Fruit fly (Drosophila melanogaster) whole organism, embryonic: ENCODE results near the gene Rab9Fb.

Experiments
- Awh ChIP-seq: fragments of 200-800 bp; sonication (Bioruptor generic); IDR thresholded peaks from 2 replicates; pipeline ENCODE4, ENCODE4 v1.3.6; 2022; ENCODE audit warnings: missing biosample characterization, missing genetic modification characterization
- CG10147 ChIP-seq: fragments of 200-800 bp; sonication (Bioruptor generic); optimal IDR thresholded peaks from 2 replicates; lab custom pipeline; 2019; ENCODE audit warnings: missing biosample characterization, mild to moderate bottlenecking, missing genetic modification characterization, moderate library complexity
- CG10366 ChIP-seq: fragments of 200-800 bp; sonication (Bioruptor generic); IDR thresholded peaks from 2 replicates; pipeline ENCODE4 v1.3.6; 2022; ENCODE audit warnings: missing biosample characterization, missing genetic modification characterization
- CG10543 ChIP-seq: fragments of 200-800 bp; sonication (Bioruptor generic); optimal IDR thresholded peaks from 3 replicates; lab custom pipeline; 2017; ENCODE audit warnings: missing biosample characterization, mild to moderate bottlenecking, missing genetic modification characterization, moderate library complexity
- CG11456 ChIP-seq: fragments of 200-800 bp; sonication (Bioruptor generic); IDR thresholded peaks from 3 replicates; pipeline ENCODE4 v1.3.6; 2022; ENCODE audit warnings: missing biosample characterization, missing genetic modification characterization
- CG12219 ChIP-seq: fragments of 200-800 bp; sonication (Bioruptor generic); optimal IDR thresholded peaks from 3 replicates; lab custom pipeline; 2018; ENCODE audit warnings: missing biosample characterization, mild to moderate bottlenecking, missing genetic modification characterization
- CG12299 ChIP-seq: fragments of 200-800 bp; sonication (Bioruptor generic); optimal IDR thresholded peaks from 2 replicates; lab custom pipeline; 2018; ENCODE audit warnings: missing biosample characterization, mild to moderate bottlenecking, missing genetic modification characterization
- CG14710 ChIP-seq: fragments of 200-800 bp; sonication (Bioruptor generic); optimal IDR thresholded peaks from 3 replicates; lab custom pipeline; 2019; ENCODE audit warnings: missing biosample characterization, mild to moderate bottlenecking, missing genetic modification characterization, moderate library complexity
- CG1602 ChIP-seq: fragments of 200-800 bp; sonication (Bioruptor generic); optimal IDR thresholded peaks from 3 replicates; lab custom pipeline; 2016; ENCODE audit warnings: missing biosample characterization, missing genetic modification characterization
- CG1647 ChIP-seq: fragments of 200-800 bp; sonication (Bioruptor generic); optimal IDR thresholded peaks from 3 replicates; lab custom pipeline; 2016; ENCODE audit warnings: missing biosample characterization, missing genetic modification characterization
- CG18262 ChIP-seq: fragments of 200-800 bp; optimal IDR thresholded peaks from 3 replicates; lab custom pipeline; 2019; ENCODE audit warnings: missing biosample characterization, mild to moderate bottlenecking, missing genetic modification characterization, moderate library complexity
- CG18476 ChIP-seq: fragments of 200-800 bp; sonication (Bioruptor generic); optimal IDR thresholded peaks from 2 replicates; lab custom pipeline; 2016; ENCODE audit warnings: missing biosample characterization, mild to moderate bottlenecking, missing genetic modification characterization
- CG18599 ChIP-seq: fragments of 200-800 bp; sonication (Bioruptor generic); optimal IDR thresholded peaks from 3 replicates; lab custom pipeline; 2017; ENCODE audit warnings: missing biosample characterization, missing genetic modification characterization, mild to moderate bottlenecking, moderate library complexity, missing genetic modification reagents
- CG2712 ChIP-seq: fragments of 200-800 bp; optimal IDR thresholded peaks from 3 replicates; lab custom pipeline; 2019; ENCODE audit warnings: missing biosample characterization, mild to moderate bottlenecking, missing genetic modification characterization, moderate library complexity
- CG2889 ChIP-seq: fragments of 200-800 bp; sonication (Bioruptor generic); IDR thresholded peaks from 3 replicates; pipeline ENCODE4 v1.3.6; 2022; ENCODE audit warnings: missing biosample characterization, missing genetic modification characterization
- CG43689 ChIP-seq: fragments of 200-800 bp; sonication (Bioruptor generic); IDR thresholded peaks from 2 replicates; pipeline ENCODE4 v1.3.6; 2022; ENCODE audit warnings: missing biosample characterization, missing genetic modification characterization
- CG7372 ChIP-seq: fragments of 200-800 bp; sonication (Bioruptor generic); IDR thresholded peaks from 2 replicates; pipeline ENCODE4 v1.3.6; 2022; ENCODE audit warnings: missing biosample characterization, missing genetic modification characterization
- CG7745 ChIP-seq: fragments of 200-800 bp; sonication (Bioruptor generic); optimal IDR thresholded peaks from 2 replicates; lab custom pipeline; 2018; ENCODE audit warnings: missing biosample characterization, mild to moderate bottlenecking, missing genetic modification characterization, moderate library complexity
- CG7987 ChIP-seq: fragments of 200-800 bp; sonication (Bioruptor generic); optimal IDR thresholded peaks from 2 replicates; lab custom pipeline; 2018; ENCODE audit warnings: missing biosample characterization, mild to moderate bottlenecking, missing genetic modification characterization, moderate library complexity
- CG8089 ChIP-seq: fragments of 200-800 bp; sonication (Bioruptor generic); optimal IDR thresholded peaks from 3 replicates; lab custom pipeline; 2016; ENCODE audit warnings: missing biosample characterization, missing genetic modification characterization
- CG8388 ChIP-seq: fragments of 200-800 bp; sonication (Bioruptor generic); optimal IDR thresholded peaks from 2 replicates; lab custom pipeline; 2019; ENCODE audit warnings: missing biosample characterization, mild to moderate bottlenecking, missing genetic modification characterization, moderate library complexity
- CG8478 ChIP-seq: fragments of >200 bp; optimal IDR thresholded peaks from 2 replicates; lab custom pipeline; 2018
- Gug ChIP-seq: fragments of 200-800 bp; sonication (Bioruptor generic); IDR thresholded peaks from 4 replicates; pipeline ENCODE4 v1.3.6; 2022; ENCODE audit warnings: missing biosample characterization, missing genetic modification characterization
- Hmr ChIP-seq: fragments of 200-800 bp; sonication (Bioruptor generic); optimal IDR thresholded peaks from 3 replicates; lab custom pipeline; 2017; ENCODE audit warnings: mild to moderate bottlenecking, missing biosample characterization, missing genetic modification reagents, missing genetic modification characterization
- Opbp ChIP-seq: fragments of 200-800 bp; sonication (Bioruptor generic); IDR thresholded peaks from 3 replicates; pipeline ENCODE4 v1.3.6; 2022; ENCODE audit warnings: missing biosample characterization, missing genetic modification characterization; ENCODE audit not compliant: partially characterized antibody
- Scr ChIP-seq: fragments of 200-800 bp; sonication (Bioruptor generic); IDR thresholded peaks from 2 replicates; pipeline ENCODE4 v1.3.6; 2022; ENCODE audit warnings: missing biosample characterization, missing genetic modification characterization; ENCODE audit not compliant: partially characterized antibody
- ac ChIP-seq: fragments of 200-800 bp; sonication (Bioruptor generic); optimal IDR thresholded peaks from 3 replicates; lab custom pipeline; 2017; ENCODE audit warnings: missing biosample characterization, mild to moderate bottlenecking, missing genetic modification characterization
- ap ChIP-seq: fragments of 200-800 bp; sonication (Bioruptor generic); IDR thresholded peaks from 2 replicates; pipeline ENCODE4 v1.3.6; 2022; ENCODE audit warnings: missing biosample characterization, missing genetic modification characterization
- ara ChIP-seq: fragments of 200-800 bp; sonication (Bioruptor generic); IDR thresholded peaks from 2 replicates; pipeline ENCODE4 v1.3.6; 2022; ENCODE audit warnings: missing biosample characterization, missing genetic modification characterization
- cas ChIP-seq: fragments of 200-800 bp; sonication (Bioruptor generic); IDR thresholded peaks from 2 replicates; pipeline ENCODE4 v1.3.6; 2022; ENCODE audit warnings: missing biosample characterization, missing genetic modification characterization
- croc ChIP-seq: fragments of 200-800 bp; sonication (Bioruptor generic); conservative IDR thresholded peaks from 3 replicates; pipeline ENCODE4 v1.3.6; 2022; ENCODE audit warnings: missing biosample characterization, missing genetic modification characterization
- dysf ChIP-seq: fragments of 200-800 bp; sonication (Bioruptor generic); IDR thresholded peaks from 3 replicates; pipeline ENCODE4 v1.3.6; 2022; ENCODE audit warnings: missing biosample characterization, missing genetic modification characterization
- ewg ChIP-seq: fragments of 200-800 bp; sonication (Bioruptor generic); optimal IDR thresholded peaks from 3 replicates; lab custom pipeline; 2017; ENCODE audit warnings: mild to moderate bottlenecking, missing biosample characterization, missing genetic modification reagents, missing genetic modification characterization
- gsb-n ChIP-seq: fragments of 200-800 bp; sonication (Bioruptor generic); optimal IDR thresholded peaks from 3 replicates; lab custom pipeline; 2018; ENCODE audit warnings: missing biosample characterization, mild to moderate bottlenecking, missing genetic modification characterization
- kay ChIP-seq: fragments of 200-800 bp; sonication (Bioruptor generic); optimal IDR thresholded peaks from 2 replicates; lab custom pipeline; 2016; ENCODE audit warnings: missing biosample characterization, missing genetic modification characterization
- klu ChIP-seq: fragments of 200-800 bp; sonication (Bioruptor generic); IDR thresholded peaks from 2 replicates; pipeline ENCODE4 v1.3.6; 2022; ENCODE audit warnings: missing biosample characterization, missing genetic modification characterization
- kni ChIP-seq: fragments of 200-800 bp; sonication (Bioruptor generic); optimal IDR thresholded peaks from 3 replicates; lab custom pipeline; 2017; ENCODE audit warnings: mild to moderate bottlenecking, missing biosample characterization, missing genetic modification reagents, missing genetic modification characterization
- lilli ChIP-seq: fragments of 200-800 bp; sonication (Bioruptor generic); optimal IDR thresholded peaks from 3 replicates; lab custom pipeline; 2016; ENCODE audit warnings: missing biosample characterization, missing genetic modification characterization
- lola ChIP-seq, 3 experiments: fragments of >200 bp in 2 of 3; fragments of 200-800 bp in 1 of 3; sonication (Bioruptor generic) in 1 of 3; optimal IDR thresholded peaks; 2 replicates each; lab custom pipeline; 2017 to 2019; ENCODE audit warnings: missing biosample characterization in 3 of 3, missing genetic modification characterization in 3 of 3, mild to moderate bottlenecking in 1 of 3, moderate library complexity in 1 of 3
- nerfin-1 ChIP-seq: fragments of 200-800 bp; sonication (Bioruptor generic); optimal IDR thresholded peaks from 3 replicates; lab custom pipeline; 2019; ENCODE audit warnings: missing biosample characterization, mild to moderate bottlenecking, missing genetic modification characterization, moderate library complexity
- nmo ChIP-seq: fragments of 200-800 bp; sonication (Bioruptor generic); optimal IDR thresholded peaks from 2 replicates; lab custom pipeline; 2018; ENCODE audit warnings: missing biosample characterization, mild to moderate bottlenecking, missing genetic modification characterization, moderate library complexity
- pnt ChIP-seq: fragments of 200-800 bp; sonication (Bioruptor generic); optimal IDR thresholded peaks from 3 replicates; lab custom pipeline; 2016; ENCODE audit warnings: missing biosample characterization, missing genetic modification characterization
- row ChIP-seq: fragments of 200-800 bp; sonication (Bioruptor generic); IDR thresholded peaks from 3 replicates; pipeline ENCODE4 v1.3.6; 2022; ENCODE audit warnings: missing biosample characterization, missing genetic modification characterization
- salm ChIP-seq: fragments of 200-800 bp; sonication (Bioruptor generic); optimal IDR thresholded peaks from 2 replicates; lab custom pipeline; 2018; ENCODE audit warnings: missing biosample characterization, mild to moderate bottlenecking, missing genetic modification characterization
- seq ChIP-seq: fragments of 200-800 bp; sonication (Bioruptor generic); IDR thresholded peaks from 2 replicates; pipeline ENCODE4 v1.3.6; 2022; ENCODE audit warnings: missing biosample characterization, missing genetic modification characterization
- sim ChIP-seq: fragments of 200-800 bp; sonication (Bioruptor generic); IDR thresholded peaks from 2 replicates; pipeline ENCODE4 v1.3.6; 2022; ENCODE audit warnings: missing biosample characterization, missing genetic modification characterization
- stc ChIP-seq: fragments of 200-800 bp; sonication (Bioruptor generic); IDR thresholded peaks from 2 replicates; pipeline ENCODE4 v1.3.6; 2022; ENCODE audit warnings: missing biosample characterization, missing genetic modification characterization
- tna ChIP-seq: fragments of 200-800 bp; sonication (Bioruptor generic); IDR thresholded peaks from 2 replicates; pipeline ENCODE4 v1.3.6; 2022; ENCODE audit warnings: missing biosample characterization, missing genetic modification characterization; ENCODE audit not compliant: partially characterized antibody
- tup ChIP-seq: fragments of 200-800 bp; sonication (Bioruptor generic); optimal IDR thresholded peaks from 2 replicates; lab custom pipeline; 2016; ENCODE audit warnings: missing biosample characterization, mild to moderate bottlenecking, missing genetic modification characterization, moderate library complexity

Gene Rab9Fb

dm6 chrX:10966978-10967731 lies 14.9 kb upstream of the Rab9Fb start, which contains the start of gene C901 (continued):
- TF ChIP-seq kni (GFP tag; lab: Kevin White, UChicago) (peak; percentile 41), CG8089 (GFP tag; lab: Kevin White, UChicago) (no peak), cas (GFP tag; lab: Robert Waterston, UW) (no peak), stc (GFP tag; lab: Robert Waterston, UW) (peak; percentile 63), CG18262 (tag; lab: Kevin White, UChicago) (peak; percentile 86), CG7987 (GFP tag; lab: Kevin White, UChicago) (no peak), CG1647 (GFP tag; lab: Kevin White, UChicago) (no peak), pnt (GFP tag; lab: Kevin White, UChicago) (no peak), CG1602 (GFP tag; lab: Kevin White, UChicago) (peak; percentile 53), nmo (GFP tag; lab: Kevin White, UChicago) (peak; percentile 85), CG11456 (no peak), Opbp (GFP tag; lab: Robert Waterston, UW) (no peak), CG10147 (peak; percentile 27), ewg (GFP tag; lab: Kevin White, UChicago) (peak; percentile 59), CG43689 (GFP tag; lab: Robert Waterston, UW) (no peak), nerfin-1 (tag; lab: Kevin White, UChicago) (peak; percentile 76), CG7745 (tag; lab: Kevin White, UChicago) (no peak), klu (GFP tag; lab: Robert Waterston, UW) (no peak), Awh (GFP tag; lab: Robert Waterston, UW) (no peak), sim (GFP tag; lab: Robert Waterston, UW) (no peak), CG7372 (GFP tag; lab: Robert Waterston, UW) (0 out of 2 replicates have a peak, but pooled peaks have one; percentile 39), row (GFP tag; lab: Robert Waterston, UW) (peak; percentile 61), salm (tag; lab: Kevin White, UChicago) (peak; percentile 57), CG2889 (GFP tag; lab: Robert Waterston, UW) (no peak), ara (peak; percentile 49; the same call in 1 of the 2 replicates), Hmr (peak; percentile 45), CG12219 (GFP tag; lab: Kevin White, UChicago) (peak; percentile 27), lola (GFP tag; optimal IDR thresholded peaks at IDR 0.05; lab: Kevin White, UChicago) (peak in 1 of 3 experiments; percentile 82), kay (GFP tag; lab: Kevin White, UChicago) (no peak), dysf (GFP tag; lab: Robert Waterston, UW) (peak; percentile 74), CG10543 (no peak), CG8388 (GFP tag; lab: Kevin White, UChicago) (peak; percentile 78), Scr (no peak), CG14710 (tag; lab: Kevin White, UChicago) (peak; percentile 80), ap (GFP tag; lab: Robert Waterston, UW) (no peak), gsb-n (tag; lab: Kevin White, UChicago) (peak; percentile 78), CG2712 (tag; lab: Kevin White, UChicago) (peak; percentile 86), ac (no peak), CG12299 (tag; lab: Kevin White, UChicago) (peak; percentile 30), croc (GFP tag; lab: Robert Waterston, UW) (peak; percentile 68), CG18476 (GFP tag; lab: Kevin White, UChicago) (no peak), tup (GFP tag; lab: Kevin White, UChicago) (no peak), lilli (GFP tag; lab: Kevin White, UChicago) (peak; percentile 10), seq (GFP tag; lab: Robert Waterston, UW) (0 out of 2 replicates have a peak, but pooled peaks have one; percentile 27), CG8478 (no peak), CG18599 (peak; percentile 19), CG10366 (peak; percentile 43), Gug (GFP tag; lab: Robert Waterston, UW) (peak; percentile 29; the same call in 1 of the 4 replicates), tna (GFP tag; lab: Robert Waterston, UW) (no peak)
